Worm (Caenorhabditis elegans) whole organism, L1 larva: ENCODE measurements around the gene F28F9.3.
A peak's percentile ranks its signal among the peaks of the same experiment; 100 is the strongest.

Experiments used
- Y116A8C.19 ChIP-seq: sonication (generic microtip); optimal IDR thresholded peaks from 2 replicates; lab custom pipeline; 2016; ENCODE audit warnings: missing compliant biosample characterization, missing genetic modification characterization, borderline replicate concordance
- aha-1 ChIP-seq: fragments of 150-350 bp; optimal IDR thresholded peaks from 2 replicates; lab custom pipeline; 2014; ENCODE audit warnings: missing biosample characterization, missing genetic modification characterization
- aly-2 ChIP-seq: fragments of 150-350 bp; optimal IDR thresholded peaks from 2 replicates; lab custom pipeline; 2014; ENCODE audit warnings: missing biosample characterization, missing genetic modification characterization
- ama-1 ChIP-seq: fragments of 150-350 bp; optimal IDR thresholded peaks from 2 replicates; lab custom pipeline; 2014
- blmp-1 ChIP-seq: fragments of 150-350 bp; optimal IDR thresholded peaks from 2 replicates; lab custom pipeline; 2014; ENCODE audit warnings: missing biosample characterization, missing genetic modification characterization
- ceh-8 ChIP-seq: fragments of 200-800 bp; sonication (Bioruptor generic); optimal IDR thresholded peaks from 2 replicates; lab custom pipeline; 2018; ENCODE audit warnings: mild to moderate bottlenecking, missing genetic modification characterization, moderate library complexity, missing compliant biosample characterization
- ceh-82 ChIP-seq, 3 experiments: fragments of 150-350 bp in 1 of 3; sonication (generic microtip) in 2 of 3; optimal IDR thresholded peaks; 2 replicates each; lab custom pipeline; 2014 to 2017; ENCODE audit warnings: missing biosample characterization in 3 of 3, missing genetic modification characterization in 3 of 3
- ces-1 ChIP-seq: fragments of 150-350 bp; optimal IDR thresholded peaks from 2 replicates; lab custom pipeline; 2014; ENCODE audit warnings: missing biosample characterization, missing genetic modification reagents, missing genetic modification characterization
- efl-1 ChIP-seq, 4 experiments: fragments of 150-350 bp; optimal IDR thresholded peaks in 3 of 4; peaks in 1 of 4; 1 replicate in 1 of 4; 2 replicates in 3 of 4; lab custom pipeline; 2014; ENCODE audit warnings: missing biosample characterization in 2 of 4, missing genetic modification characterization in 2 of 4, missing genetic modification reagents in 2 of 4
- efl-3 ChIP-seq: fragments of 200-800 bp; sonication (Bioruptor generic); optimal IDR thresholded peaks from 2 replicates; lab custom pipeline; 2018; ENCODE audit warnings: mild to moderate bottlenecking, missing genetic modification characterization, missing compliant biosample characterization
- egl-27 ChIP-seq, 2 experiments: fragments of 150-350 bp in 1 of 2; sonication (generic microtip); optimal IDR thresholded peaks; 3 replicates each; lab custom pipeline; 2017 to 2018; ENCODE audit warnings: missing biosample characterization in 2 of 2, missing genetic modification characterization in 2 of 2, missing genetic modification reagents in 2 of 2
- elt-2 ChIP-seq: sonication (generic microtip); optimal IDR thresholded peaks from 2 replicates; lab custom pipeline; 2016; ENCODE audit warnings: missing genetic modification characterization, mild to moderate bottlenecking, inconsistent platforms, missing compliant biosample characterization, missing genetic modification reagents
- elt-3 ChIP-seq, 6 experiments: fragments of 150-350 bp in 1 of 6; sonication (generic microtip); optimal IDR thresholded peaks; 2 replicates each; lab custom pipeline; 2017 to 2018; ENCODE audit warnings: missing biosample characterization in 6 of 6, missing genetic modification characterization in 6 of 6, inconsistent platforms in 1 of 6
- fkh-4 ChIP-seq: sonication (generic microtip); optimal IDR thresholded peaks from 2 replicates; lab custom pipeline; 2016; ENCODE audit warnings: missing compliant biosample characterization, missing genetic modification characterization, borderline replicate concordance
- fkh-8 ChIP-seq: sonication (generic microtip); optimal IDR thresholded peaks from 2 replicates; lab custom pipeline; 2016; ENCODE audit warnings: mild to moderate bottlenecking, missing genetic modification characterization, missing compliant biosample characterization
- fos-1 ChIP-seq: fragments of 150-350 bp; optimal IDR thresholded peaks from 2 replicates; lab custom pipeline; 2014; ENCODE audit warnings: missing biosample characterization, missing genetic modification characterization
- grh-1 ChIP-seq: fragments of 200-800 bp; sonication (Bioruptor generic); IDR thresholded peaks from 2 replicates; pipeline ENCODE4 v1.3.6; 2022; ENCODE audit warnings: missing genetic modification reagents, missing genetic modification characterization, missing compliant biosample characterization
- hlh-17 ChIP-seq: fragments of 200-800 bp; sonication (Bioruptor generic); optimal IDR thresholded peaks from 2 replicates; lab custom pipeline; 2018; ENCODE audit warnings: missing genetic modification characterization, mild to moderate bottlenecking, missing compliant biosample characterization, moderate library complexity, borderline replicate concordance
- hlh-4 ChIP-seq: sonication (generic microtip); optimal IDR thresholded peaks from 2 replicates; lab custom pipeline; 2016; ENCODE audit warnings: mild to moderate bottlenecking, missing genetic modification characterization, missing compliant biosample characterization
- irx-1 ChIP-seq: sonication (generic microtip); optimal IDR thresholded peaks from 2 replicates; lab custom pipeline; 2016; ENCODE audit warnings: missing genetic modification characterization, missing compliant biosample characterization
- isw-1 ChIP-seq: fragments of 200-800 bp; sonication (Bioruptor generic); IDR thresholded peaks from 2 replicates; pipeline ENCODE4 v1.3.6; 2022; ENCODE audit warnings: missing genetic modification characterization, missing compliant biosample characterization
- lin-15B ChIP-seq: fragments of 150-350 bp; sonication (generic microtip); optimal IDR thresholded peaks from 3 replicates; lab custom pipeline; 2014; ENCODE audit warnings: missing biosample characterization, missing genetic modification characterization
- lin-39 ChIP-seq: fragments of 150-350 bp; optimal IDR thresholded peaks from 2 replicates; lab custom pipeline; 2014; ENCODE audit warnings: missing biosample characterization, missing genetic modification reagents, missing genetic modification characterization
- mdl-1 ChIP-seq, 2 experiments: fragments of 150-350 bp; optimal IDR thresholded peaks; 2 replicates each; lab custom pipeline; 2014 to 2017; ENCODE audit warnings: missing biosample characterization in 2 of 2, missing genetic modification characterization in 2 of 2, inconsistent platforms in 1 of 2
- mef-2 ChIP-seq: fragments of 150-350 bp; optimal IDR thresholded peaks from 2 replicates; lab custom pipeline; 2014; ENCODE audit warnings: missing biosample characterization, missing genetic modification characterization
- mep-1 ChIP-seq: fragments of 150-350 bp; optimal IDR thresholded peaks from 2 replicates; lab custom pipeline; 2014; ENCODE audit warnings: missing biosample characterization, missing genetic modification characterization
- nhr-19 ChIP-seq: fragments of 200-800 bp; sonication (Bioruptor generic); conservative IDR thresholded peaks from 2 replicates; pipeline ENCODE4 v1.3.6; 2022; ENCODE audit warnings: missing genetic modification characterization, missing compliant biosample characterization
- nhr-28 ChIP-seq: fragments of 150-350 bp; optimal IDR thresholded peaks from 2 replicates; lab custom pipeline; 2014; ENCODE audit warnings: missing biosample characterization, missing genetic modification characterization
- nhr-47 ChIP-seq: sonication (generic microtip); optimal IDR thresholded peaks from 2 replicates; lab custom pipeline; 2016; ENCODE audit warnings: mild to moderate bottlenecking, missing genetic modification characterization, moderate library complexity, missing compliant biosample characterization
- nhr-71 ChIP-seq: sonication (generic microtip); optimal IDR thresholded peaks from 2 replicates; lab custom pipeline; 2016; ENCODE audit warnings: mild to moderate bottlenecking, missing genetic modification characterization, moderate library complexity, missing compliant biosample characterization
- nhr-84 ChIP-seq: sonication (generic microtip); optimal IDR thresholded peaks from 2 replicates; lab custom pipeline; 2017; ENCODE audit warnings: missing biosample characterization, missing genetic modification characterization
- nhr-85 ChIP-seq: sonication (generic microtip); peaks from one replicate; lab custom pipeline; 2016; ENCODE audit warnings: missing genetic modification characterization, inconsistent platforms, missing compliant biosample characterization
- nhr-90 ChIP-seq: sonication (generic microtip); optimal IDR thresholded peaks from 2 replicates; lab custom pipeline; 2016; ENCODE audit warnings: mild to moderate bottlenecking, missing genetic modification characterization, missing compliant biosample characterization; ENCODE audit not compliant: poor library complexity
- pqm-1 ChIP-seq: sonication (generic microtip); optimal IDR thresholded peaks from 3 replicates; lab custom pipeline; 2017; ENCODE audit warnings: missing biosample characterization, missing genetic modification characterization
- snpc-4 ChIP-seq: fragments of 150-350 bp; optimal IDR thresholded peaks from 2 replicates; lab custom pipeline; 2014; ENCODE audit warnings: missing biosample characterization, missing genetic modification characterization
- tbx-2 ChIP-seq: sonication (generic microtip); optimal IDR thresholded peaks from 2 replicates; lab custom pipeline; 2016; ENCODE audit warnings: missing genetic modification characterization, missing compliant biosample characterization
- tlp-1 ChIP-seq: fragments of 150-350 bp; optimal IDR thresholded peaks from 2 replicates; lab custom pipeline; 2014; ENCODE audit warnings: missing biosample characterization, missing genetic modification characterization
- unc-130 ChIP-seq: fragments of 150-350 bp; optimal IDR thresholded peaks from 2 replicates; lab custom pipeline; 2017; ENCODE audit warnings: missing biosample characterization, missing genetic modification characterization, inconsistent platforms
- unc-30 ChIP-seq: sonication (generic microtip); optimal IDR thresholded peaks from 2 replicates; lab custom pipeline; 2017; ENCODE audit warnings: missing biosample characterization, missing genetic modification characterization
- unc-98 ChIP-seq: fragments of 200-800 bp; sonication (Bioruptor generic); IDR thresholded peaks from 2 replicates; pipeline ENCODE4 v1.3.6; 2022; ENCODE audit warnings: missing genetic modification characterization, missing compliant biosample characterization
- xbp-1 ChIP-seq: sonication (generic microtip); optimal IDR thresholded peaks from 2 replicates; lab custom pipeline; 2016; ENCODE audit warnings: missing genetic modification characterization, missing compliant biosample characterization

F28F9.3 gene

ce11 chrIV:3876955-3877354, 50.3 kb downstream of the F28F9.3 start:
- TF ChIP-seq fkh-8 (no peak), ceh-82 (tag; optimal IDR thresholded peaks at IDR 0.05; lab: Kevin White, UChicago) (no peak), mef-2 (tag; lab: Kevin White, UChicago) (no peak), tbx-2 (tag; lab: Kevin White, UChicago) (no peak), mdl-1 (tag; optimal IDR thresholded peaks at IDR 0.05; lab: Kevin White, UChicago) (no peak), nhr-90 (tag; lab: Kevin White, UChicago) (no peak), hlh-4 (no peak), lin-15B (tag; lab: Kevin White, UChicago) (no peak), fos-1 (tag; lab: Kevin White, UChicago) (no peak), nhr-47 (tag; lab: Kevin White, UChicago) (no peak), fkh-4 (no peak), tlp-1 (tag; lab: Kevin White, UChicago) (no peak), nhr-19 (no peak), nhr-85 (no peak), ceh-8 (GFP tag; lab: Kevin White, UChicago) (no peak)

ce11 chrIV:3878283-3878938, 51.7 kb downstream of the F28F9.3 start, which contains the start of gene F37C4.6:
Gene F37C4.6 (minus strand): TSS chrIV:3878333.
- TF ChIP-seq mdl-1 (tag; optimal IDR thresholded peaks at IDR 0.05; lab: Kevin White, UChicago) (no peak), elt-2 (tag; lab: Kevin White, UChicago) (peak; percentile 70), nhr-71 (tag; lab: Kevin White, UChicago) (no peak)
- TF ChIP-seq, all 84 proteins: peak for 1

ce11 chrIV:3881119-3881518, 54.4 kb downstream of the F28F9.3 start, which contains the start of the genes F37C4.8 and oac-23:
Gene F37C4.8 (minus strand): TSS chrIV:3881219.
Gene oac-23 (plus strand): TSS chrIV:3881441.
- TF ChIP-seq nhr-84 (no peak), aha-1 (tag; lab: Kevin White, UChicago) (no peak), unc-130 (tag; lab: Kevin White, UChicago) (no peak), lin-39 (tag; lab: Kevin White, UChicago) (no peak), nhr-28 (tag; lab: Kevin White, UChicago) (no peak), irx-1 (no peak), mdl-1 (tag; optimal IDR thresholded peaks at IDR 0.05; lab: Kevin White, UChicago) (no peak), snpc-4 (tag; lab: Kevin White, UChicago) (no peak), xbp-1 (tag; lab: Kevin White, UChicago) (no peak)

- no peak for TF ChIP-seq nhr-84
- TF ChIP-seq isw-1 (GFP tag; lab: Robert Waterston, UW) = no peak
- no peak for TF ChIP-seq aly-2 (tag; lab: Kevin White, UChicago)
- TF ChIP-seq Y116A8C.19 (tag; lab: Kevin White, UChicago) = no peak
- no peak for TF ChIP-seq blmp-1 (tag; lab: Kevin White, UChicago)
- no peak for TF ChIP-seq hlh-17
- no peak for TF ChIP-seq efl-1 (optimal IDR thresholded peaks at IDR 0.05; lab: Kevin White, UChicago)
- no peak for TF ChIP-seq efl-1 (GFP tag; optimal IDR thresholded peaks at IDR 0.05 in 1 of 2; lab: Kevin White, UChicago)
- TF ChIP-seq egl-27 (tag; optimal IDR thresholded peaks at IDR 0.05; lab: Kevin White, UChicago) = no peak
- TF ChIP-seq efl-3 = no peak
- no peak for TF ChIP-seq nhr-90 (tag; lab: Kevin White, UChicago)
- TF ChIP-seq grh-1 (GFP tag; lab: Robert Waterston, UW) = no peak
- no peak for TF ChIP-seq ces-1 (GFP tag; lab: Kevin White, UChicago)
- no peak for TF ChIP-seq elt-3 (tag; optimal IDR thresholded peaks at IDR 0.05; lab: Kevin White, UChicago)
- TF ChIP-seq ama-1 = no peak
- TF ChIP-seq fos-1 (tag; lab: Kevin White, UChicago) = no peak
- no peak for TF ChIP-seq fkh-4
- TF ChIP-seq mep-1 (tag; lab: Kevin White, UChicago) = no peak
- TF ChIP-seq pqm-1 (tag; lab: Kevin White, UChicago) = no peak
- no peak for TF ChIP-seq unc-30 (tag; lab: Kevin White, UChicago)
- TF ChIP-seq unc-98 (GFP tag; lab: Robert Waterston, UW) = no peak
These were observed 58.7 kb downstream of the F28F9.3 start, which contains the start of gene oac-22 for ce11 chrIV:3885369-3885768. Gene oac-22 (plus strand): TSS chrIV:3885669.
